Worm (Caenorhabditis elegans) whole organism, L4 larva: ENCODE data around the gene cyp-25A1.

ENCODE experiments used
- dpl-1 ChIP-seq: fragments of 150-350 bp; optimal IDR thresholded peaks from 2 replicates; lab custom pipeline; 2014; ENCODE audit warnings: missing biosample characterization, missing genetic modification reagents, missing genetic modification characterization
- pqm-1 ChIP-seq: sonication (generic microtip); optimal IDR thresholded peaks from 2 replicates; lab custom pipeline; 2017; ENCODE audit warnings: missing biosample characterization, missing genetic modification characterization
- skn-1 ChIP-seq: fragments of 150-350 bp; optimal IDR thresholded peaks from 2 replicates; lab custom pipeline; 2014; ENCODE audit warnings: missing biosample characterization, missing genetic modification characterization

DNA sequence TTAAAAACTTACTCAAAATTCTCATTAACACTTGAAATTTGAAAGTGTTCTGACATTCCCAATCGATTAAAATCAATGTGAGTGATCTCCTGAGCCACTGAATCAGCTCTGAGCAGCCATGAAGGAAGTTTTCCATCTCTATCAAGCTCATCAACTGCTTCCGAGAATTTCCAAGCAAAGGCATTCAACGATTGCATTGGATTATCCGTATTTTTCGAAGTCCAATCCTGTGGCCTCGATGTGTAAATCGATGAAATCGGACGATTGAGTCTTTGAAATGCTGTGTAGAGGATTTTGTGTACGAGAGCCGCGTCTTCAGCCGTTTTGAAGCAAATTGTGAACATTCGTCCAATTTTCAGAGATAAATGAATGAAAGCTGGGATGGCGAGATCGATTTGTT, 36.5 kb upstream of the cyp-25A1 start:
- no peak for TF ChIP-seq pqm-1
- TF ChIP-seq skn-1 (tag; lab: Kevin White, UChicago) = no peak
- no peak for TF ChIP-seq dpl-1 (GFP tag; lab: Kevin White, UChicago)
